Fruit fly (Drosophila melanogaster): ENCODE measurements around the gene CG7164.

Gene CG7164

dm6 chr2L:7791356-7791738, 10.1 kb downstream of the CG7164 start:
- TF ChIP-seq Dif (GFP tag; optimal IDR thresholded peaks at IDR 0.05; ENCODE audit: partially characterized antibody) (no peak), dsf (GFP tag; optimal IDR thresholded peaks at IDR 0.05; ENCODE audit: borderline replicate concordance) (no peak), lola (GFP tag; optimal IDR thresholded peaks at IDR 0.05) (no peak), HLH106 (tag; optimal IDR thresholded peaks at IDR 0.05) (no peak), fru (GFP tag; optimal IDR thresholded peaks at IDR 0.05) (no peak), Dfd (GFP tag; optimal IDR thresholded peaks at IDR 0.05) (no peak), usp (GFP tag; optimal IDR thresholded peaks at IDR 0.05) (no peak), Mio (GFP tag; optimal IDR thresholded peaks at IDR 0.05) (no peak), woc (GFP tag; optimal IDR thresholded peaks at IDR 0.05) (no peak), rgr (GFP tag; optimal IDR thresholded peaks at IDR 0.05) (no peak), Sp1 (GFP tag; optimal IDR thresholded peaks at IDR 0.05) (no peak), GATAd (GFP tag; optimal IDR thresholded peaks at IDR 0.05) (no peak), dl (GFP tag; optimal IDR thresholded peaks at IDR 0.05; ENCODE audit: insufficient read depth in 1 of 2, partially characterized antibody in 2 of 2) (no peak), Rel (GFP tag; optimal IDR thresholded peaks at IDR 0.05) (no peak), Rel (tag; optimal IDR thresholded peaks at IDR 0.05) (no peak)

DNA sequence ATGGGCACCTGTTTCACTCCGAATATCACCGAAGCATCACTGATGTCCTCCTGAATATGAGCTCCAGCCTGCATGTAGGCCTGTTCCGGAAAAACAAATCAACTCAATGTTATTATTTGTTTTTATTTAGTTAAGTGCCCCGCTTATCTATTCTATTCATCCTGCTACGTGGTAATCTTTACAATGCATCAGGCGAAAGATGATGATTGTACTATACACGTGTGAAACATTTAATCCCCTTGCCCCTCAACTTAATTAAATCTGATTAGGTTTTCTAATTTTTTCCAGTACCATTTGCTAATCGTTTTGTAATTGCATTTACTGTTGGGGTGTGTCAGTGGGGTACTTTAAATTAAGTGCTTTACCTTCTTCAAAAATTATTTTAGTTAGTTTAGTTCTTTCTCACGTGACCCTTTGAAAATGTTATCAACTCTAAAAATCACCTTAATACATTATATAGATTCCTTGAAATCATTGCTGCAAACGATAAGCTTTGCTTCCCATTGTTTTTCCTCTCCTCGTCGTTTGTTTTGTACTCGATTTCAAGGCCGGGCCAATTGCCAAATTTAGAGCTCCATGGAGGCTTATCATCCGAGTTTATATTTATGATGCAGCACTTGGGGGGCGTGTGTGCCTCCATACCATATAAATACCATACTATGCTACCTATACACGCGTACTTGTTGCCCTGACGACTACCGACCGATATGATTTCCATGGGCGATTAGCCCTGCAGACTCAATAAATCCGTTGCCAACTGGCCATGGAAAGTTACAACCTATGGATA, 13.6 kb downstream of the CG7164 start:
- no peak for TF ChIP-seq Hr78 (GFP tag; optimal IDR thresholded peaks at IDR 0.05)
- TF ChIP-seq br (GFP tag; optimal IDR thresholded peaks at IDR 0.05), result no peak

dm6 chr2L:7795859-7796258, 14.6 kb downstream of the CG7164 start, which contains the start of gene LKRSDH:
Gene LKRSDH (minus strand): TSS chr2L:7795959.
- peak in 1 of 2 experiments; percentile 36 for TF ChIP-seq dl (GFP tag; optimal IDR thresholded peaks at IDR 0.05; ENCODE audit: insufficient read depth in 1 of 2, partially characterized antibody in 2 of 2)
- TF ChIP-seq psq (GFP tag; optimal IDR thresholded peaks at IDR 0.05), result no peak

- TF ChIP-seq ey (GFP tag; optimal IDR thresholded peaks at IDR 0.05) (peak; percentile 89), Vsx2 (GFP tag; optimal IDR thresholded peaks at IDR 0.05; ENCODE audit: partially characterized antibody) (no peak), brk (GFP tag; optimal IDR thresholded peaks at IDR 0.05) (peak; percentile 71), br (GFP tag; optimal IDR thresholded peaks at IDR 0.05) (peak; percentile 88), dsf (GFP tag; optimal IDR thresholded peaks at IDR 0.05; ENCODE audit: borderline replicate concordance) (peak; percentile 52), rgr (GFP tag; optimal IDR thresholded peaks at IDR 0.05) (peak; percentile 86), CG32264 (GFP tag; optimal IDR thresholded peaks at IDR 0.05) (peak; percentile 72), HLH106 (tag; optimal IDR thresholded peaks at IDR 0.05) (peak; percentile 94), GATAd (GFP tag; optimal IDR thresholded peaks at IDR 0.05) (peak; percentile 17), Dfd (GFP tag; optimal IDR thresholded peaks at IDR 0.05) (no peak), Jra (GFP tag; optimal IDR thresholded peaks at IDR 0.05) (peak; percentile 61), dmrt93B (GFP tag; optimal IDR thresholded peaks at IDR 0.05) (peak; percentile 81), CrebA (GFP tag; optimal IDR thresholded peaks at IDR 0.05; ENCODE audit: borderline replicate concordance) (no peak), sv (GFP tag; optimal IDR thresholded peaks at IDR 0.05) (peak; percentile 90), Rel (GFP tag; optimal IDR thresholded peaks at IDR 0.05) (no peak), Rel (tag; optimal IDR thresholded peaks at IDR 0.05) (peak; percentile 70), sage (GFP tag; optimal IDR thresholded peaks at IDR 0.05) (no peak), Mio (GFP tag; optimal IDR thresholded peaks at IDR 0.05) (no peak), tai (GFP tag; optimal IDR thresholded peaks at IDR 0.05) (no peak), Hr83 (GFP tag; optimal IDR thresholded peaks at IDR 0.05; ENCODE audit: poor library complexity, severe bottlenecking) (no peak), dl (GFP tag; optimal IDR thresholded peaks at IDR 0.05; ENCODE audit: insufficient read depth in 1 of 2, partially characterized antibody in 2 of 2) (no peak), Dif (GFP tag; optimal IDR thresholded peaks at IDR 0.05; ENCODE audit: partially characterized antibody) (no peak), usp (GFP tag; optimal IDR thresholded peaks at IDR 0.05) (no peak), h (GFP tag; optimal IDR thresholded peaks at IDR 0.05) (peak; percentile 88), OdsH (GFP tag; optimal IDR thresholded peaks at IDR 0.05) (peak; percentile 80), Sp1 (GFP tag; optimal IDR thresholded peaks at IDR 0.05) (peak; percentile 92), foxo (GFP tag; optimal IDR thresholded peaks at IDR 0.05) (peak in 1 of 2 experiments; percentile 92), Myc (optimal IDR thresholded peaks at IDR 0.05) (peak; percentile 95), CG9705 (GFP tag; optimal IDR thresholded peaks at IDR 0.05) (peak; percentile 91), Hnf4 (GFP tag; optimal IDR thresholded peaks at IDR 0.05) (peak; percentile 79), Abd-B (GFP tag; optimal IDR thresholded peaks at IDR 0.05) (no peak), jim (GFP tag; optimal IDR thresholded peaks at IDR 0.05) (no peak), psq (GFP tag; optimal IDR thresholded peaks at IDR 0.05) (peak; percentile 75), woc (GFP tag; optimal IDR thresholded peaks at IDR 0.05) (peak; percentile 98), lola (GFP tag; optimal IDR thresholded peaks at IDR 0.05) (no peak), fru (GFP tag; optimal IDR thresholded peaks at IDR 0.05) (peak; percentile 90)
These were observed 18.7 kb downstream of the CG7164 start, which contains the start of the genes Herp and r2d2 for dm6 chr2L:7799804-7800433. Gene Herp (minus strand): TSS chr2L:7800058. Gene r2d2 (plus strand): TSS chr2L:7800147.

All from whole organism, wandering third instar larva.